Worm (Caenorhabditis elegans) whole organism, late embryonic: Measurements from ENCODE around the gene eef-1A.1.

Experiments used
- F13H6.1 ChIP-seq: sonication (generic microtip); optimal IDR thresholded peaks from 2 replicates; lab custom pipeline; 2016; ENCODE audit warnings: missing genetic modification characterization, missing compliant biosample characterization
- ama-1 ChIP-seq: fragments of 150-350 bp; optimal IDR thresholded peaks from 2 replicates; lab custom pipeline; 2014
- ceh-18 ChIP-seq: sonication (generic microtip); optimal IDR thresholded peaks from 2 replicates; lab custom pipeline; 2016; ENCODE audit warnings: missing genetic modification characterization, missing compliant biosample characterization
- ceh-48 ChIP-seq: sonication (generic microtip); optimal IDR thresholded peaks from 2 replicates; lab custom pipeline; 2016; ENCODE audit warnings: missing genetic modification characterization, inconsistent platforms, missing compliant biosample characterization
- pax-1 ChIP-seq: fragments of 150-350 bp; optimal IDR thresholded peaks from 2 replicates; lab custom pipeline; 2014; ENCODE audit warnings: missing biosample characterization, missing genetic modification characterization
- pqm-1 ChIP-seq: sonication (generic microtip); optimal IDR thresholded peaks from 2 replicates; lab custom pipeline; 2016; ENCODE audit warnings: missing genetic modification characterization, missing compliant biosample characterization
- unc-86 ChIP-seq: sonication (generic microtip); optimal IDR thresholded peaks from 2 replicates; lab custom pipeline; 2016; ENCODE audit warnings: missing genetic modification characterization, missing compliant biosample characterization
- zip-5 ChIP-seq: sonication (generic microtip); optimal IDR thresholded peaks from 2 replicates; lab custom pipeline; 2016; ENCODE audit warnings: missing genetic modification characterization, missing compliant biosample characterization

DNA sequence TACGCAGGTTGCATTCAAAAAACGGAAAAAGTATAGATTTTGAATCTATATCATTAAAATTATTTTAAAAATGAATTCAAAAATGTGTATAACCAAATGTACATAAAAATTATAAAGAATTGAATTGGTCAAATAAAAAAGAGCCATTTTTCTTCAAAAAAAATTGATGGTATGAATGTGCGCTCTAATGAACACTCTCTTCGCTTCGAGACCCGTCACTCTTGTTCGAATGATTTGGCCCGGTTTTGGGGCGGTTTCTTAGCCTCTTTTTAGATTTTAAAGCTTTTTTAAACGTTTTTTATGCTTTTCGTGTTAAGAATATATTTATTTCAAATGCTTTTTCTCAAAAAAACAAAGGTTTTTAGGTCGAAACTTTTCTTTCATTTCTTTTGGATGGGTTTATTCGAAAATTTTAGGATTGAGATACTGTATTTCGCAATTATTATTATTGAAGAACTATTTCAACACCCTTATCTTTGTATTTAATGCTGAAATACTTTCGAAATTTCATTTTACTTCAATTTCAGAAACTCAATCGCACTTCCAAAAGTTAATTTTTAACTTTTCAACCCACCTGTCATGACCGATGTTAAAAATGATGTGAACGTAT lies 41.8 kb downstream of the eef-1A.1 start, which contains the start of gene inf-1:
- TF ChIP-seq F13H6.1: no peak
- no peak for TF ChIP-seq unc-86 (tag; lab: Kevin White, UChicago)
- TF ChIP-seq pqm-1 (tag; lab: Kevin White, UChicago): no peak
- no peak for TF ChIP-seq ceh-48 (tag; lab: Kevin White, UChicago)
- TF ChIP-seq ceh-18: no peak
- TF ChIP-seq zip-5 (tag; lab: Kevin White, UChicago): no peak
- TF ChIP-seq pax-1 (tag; lab: Kevin White, UChicago): no peak
- TF ChIP-seq ama-1 (lab: Kevin White, UChicago): no peak
